ENCODE assay signal across 4 fruit fly cellular contexts in the genomic region with DNA sequence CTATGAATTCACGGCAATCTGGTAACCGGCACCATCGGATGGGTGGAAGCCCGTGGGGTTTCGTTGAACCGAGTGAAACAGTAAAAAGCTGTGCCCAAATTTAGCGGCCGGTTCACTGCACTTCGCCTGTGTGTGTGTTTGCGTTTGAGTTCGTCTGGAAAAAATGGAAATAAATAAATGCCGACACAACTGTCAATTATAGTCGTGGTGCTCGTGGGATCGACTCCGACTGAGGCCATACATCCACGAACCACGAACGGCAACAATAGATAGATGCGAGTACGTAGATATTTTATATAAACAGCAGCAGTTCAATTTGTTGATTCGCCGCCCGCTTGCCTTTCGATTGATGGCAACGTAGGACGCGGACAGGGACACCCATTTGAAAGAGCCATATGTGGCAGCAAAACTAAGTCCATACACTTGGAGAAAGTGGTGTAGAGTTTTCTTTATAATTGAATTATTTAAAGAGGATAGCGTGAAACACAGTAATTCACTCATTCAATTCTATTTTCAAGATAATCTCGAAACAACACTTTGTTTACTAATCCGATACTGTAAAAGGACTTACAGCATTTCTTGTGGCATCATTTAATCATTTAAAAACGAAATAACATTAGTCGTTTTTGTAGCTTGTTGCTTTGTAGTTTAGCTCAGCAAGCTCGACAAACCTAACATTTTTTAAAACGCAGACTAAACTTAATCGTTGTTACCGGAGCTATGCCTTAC.
A peak's percentile ranks its signal among the peaks of the same experiment; 100 is the strongest.
TF ChIP-seq lines count a peak whose summit lies in the region.

No protein-coding gene starts in this region.

- TF ChIP-seq CTCF in whole organism, embryonic (GFP tag; optimal IDR thresholded peaks at IDR 0.05; lab: Kevin White, UChicago): no peak

TF ChIP-seq in whole organism, embryonic, 481 proteins besides CTCF, POLR2A, EP300 and RAD21 (continues in another document):
- no peak for TF ChIP-seq nom (GFP tag; optimal IDR thresholded peaks at IDR 0.05; lab: Kevin White, UChicago)
- peak; percentile 54; the same call in 1 of the 4 replicates for TF ChIP-seq chinmo (GFP tag; IDR thresholded peaks at IDR 0.05; lab: Robert Waterston, UW; ENCODE audit: partially characterized antibody)
- no peak for TF ChIP-seq ind (GFP tag; optimal IDR thresholded peaks at IDR 0.05; lab: Kevin White, UChicago)
- TF ChIP-seq Jarid2 (GFP tag; optimal IDR thresholded peaks at IDR 0.05; lab: Kevin White, UChicago): no peak
- TF ChIP-seq kni (GFP tag; optimal IDR thresholded peaks at IDR 0.05; lab: Kevin White, UChicago): peak; percentile 72
- no peak for TF ChIP-seq gcm2 (GFP tag; optimal IDR thresholded peaks at IDR 0.05; lab: Kevin White, UChicago)
- TF ChIP-seq tap (tag; optimal IDR thresholded peaks at IDR 0.05; lab: Kevin White, UChicago): no peak
- TF ChIP-seq gsb (GFP tag; IDR thresholded peaks at IDR 0.05; lab: Robert Waterston, UW): no peak
- TF ChIP-seq MESR4 (GFP tag; optimal IDR thresholded peaks at IDR 0.05; lab: Kevin White, UChicago): no peak
- TF ChIP-seq bigmax (GFP tag; optimal IDR thresholded peaks at IDR 0.05; lab: Kevin White, UChicago): no peak
- peak; percentile 10 for TF ChIP-seq CG17568 (GFP tag; optimal IDR thresholded peaks at IDR 0.05; lab: Kevin White, UChicago)
- TF ChIP-seq fru (optimal IDR thresholded peaks at IDR 0.05; lab: Kevin White, UChicago): no peak
- no peak for TF ChIP-seq tin (GFP tag; optimal IDR thresholded peaks at IDR 0.05; lab: Kevin White, UChicago)
- TF ChIP-seq CG12104 (GFP tag; optimal IDR thresholded peaks at IDR 0.05; lab: Kevin White, UChicago): no peak
- TF ChIP-seq zen (tag; optimal IDR thresholded peaks at IDR 0.05; lab: Kevin White, UChicago): no peak
- TF ChIP-seq cas (GFP tag; IDR thresholded peaks at IDR 0.05; lab: Robert Waterston, UW): no peak
- TF ChIP-seq CG7372 (GFP tag; IDR thresholded peaks at IDR 0.05; lab: Robert Waterston, UW): no peak
- TF ChIP-seq CG12219 (GFP tag; optimal IDR thresholded peaks at IDR 0.05; lab: Kevin White, UChicago): peak; percentile 17
- no peak for TF ChIP-seq Sox100B (GFP tag; optimal IDR thresholded peaks at IDR 0.05; lab: Kevin White, UChicago)
- TF ChIP-seq Dbx (GFP tag; IDR thresholded peaks at IDR 0.05; lab: Robert Waterston, UW): no peak
- no peak for TF ChIP-seq CG4360 (GFP tag; IDR thresholded peaks at IDR 0.05; lab: Robert Waterston, UW)

TF ChIP-seq in whole organism, prepupa, 60 proteins besides CTCF, POLR2A, EP300 and RAD21:
- TF ChIP-seq CG7368 (GFP tag; optimal IDR thresholded peaks at IDR 0.05; lab: Kevin White, UChicago): no peak
- peak; percentile 64 for TF ChIP-seq svp (GFP tag; lab: Kevin White, UChicago)
- peak; percentile 51 for TF ChIP-seq CG32006 (GFP tag; optimal IDR thresholded peaks at IDR 0.05; lab: Kevin White, UChicago)
- TF ChIP-seq Hr39 (GFP tag; optimal IDR thresholded peaks at IDR 0.05; lab: Kevin White, UChicago): peak; percentile 8
- no peak for TF ChIP-seq CG10669 (GFP tag; optimal IDR thresholded peaks at IDR 0.05; lab: Kevin White, UChicago)
- no peak for TF ChIP-seq CG6808 (GFP tag; optimal IDR thresholded peaks at IDR 0.05; lab: Kevin White, UChicago)
- peak in 1 of 2 experiments; percentile 47 for TF ChIP-seq salr (GFP tag; optimal IDR thresholded peaks at IDR 0.05; lab: Kevin White, UChicago)
- TF ChIP-seq CG6163 (GFP tag; IDR thresholded peaks at IDR 0.05; lab: Robert Waterston, UW): 0 out of 3 replicates have a peak, but pooled peaks have one; percentile 40
- TF ChIP-seq Hr4 (GFP tag; optimal IDR thresholded peaks at IDR 0.05; lab: Kevin White, UChicago): peak; percentile 34
- peak; percentile 83 for TF ChIP-seq fkh (GFP tag; optimal IDR thresholded peaks at IDR 0.05; lab: Kevin White, UChicago)
- TF ChIP-seq CG6854 (GFP tag; optimal IDR thresholded peaks at IDR 0.05; lab: Kevin White, UChicago): peak; percentile 26
- TF ChIP-seq CG8119 (GFP tag; IDR thresholded peaks at IDR 0.05; lab: Robert Waterston, UW): peak; percentile 32; the same call in 1 of the 3 replicates
- TF ChIP-seq Met (GFP tag; optimal IDR thresholded peaks at IDR 0.05; lab: Kevin White, UChicago): no peak
- 0 out of 2 replicates have a peak, but pooled peaks have one; percentile 15 for TF ChIP-seq CG15336 (GFP tag; IDR thresholded peaks at IDR 0.05; lab: Robert Waterston, UW)

TF ChIP-seq in whole organism, pupa, 21 proteins besides CTCF, POLR2A, EP300 and RAD21:
- TF ChIP-seq CG8159 (tag; optimal IDR thresholded peaks at IDR 0.05; lab: Kevin White, UChicago) (peak; percentile 10), CG13204 (GFP tag; optimal IDR thresholded peaks at IDR 0.05; lab: Kevin White, UChicago) (no peak), Ets98B (GFP tag; IDR thresholded peaks at IDR 0.05; lab: Robert Waterston, UW) (no peak), Snoo (tag; optimal IDR thresholded peaks at IDR 0.05; lab: Kevin White, UChicago) (no peak), gl (tag; optimal IDR thresholded peaks at IDR 0.05; lab: Kevin White, UChicago) (no peak), CG9948 (tag; optimal IDR thresholded peaks at IDR 0.05; lab: Kevin White, UChicago) (peak; percentile 34), CG4496 (GFP tag; IDR thresholded peaks at IDR 0.05; lab: Robert Waterston, UW) (no peak), fd96Ca (GFP tag; IDR thresholded peaks at IDR 0.05; lab: Robert Waterston, UW) (no peak), CG8301 (tag; optimal IDR thresholded peaks at IDR 0.05; lab: Kevin White, UChicago) (no peak), CG12605 (GFP tag; IDR thresholded peaks at IDR 0.05; lab: Robert Waterston, UW) (no peak), EcR (GFP tag; optimal IDR thresholded peaks at IDR 0.05; lab: Kevin White, UChicago) (peak; percentile 79), CG17806 (tag; optimal IDR thresholded peaks at IDR 0.05; lab: Kevin White, UChicago) (no peak), Pif1B (GFP tag; optimal IDR thresholded peaks at IDR 0.05; lab: Kevin White, UChicago) (no peak), CG34367 (tag; optimal IDR thresholded peaks at IDR 0.05; lab: Kevin White, UChicago) (no peak), D1 (tag; optimal IDR thresholded peaks at IDR 0.05; lab: Kevin White, UChicago) (no peak), CG10348 (GFP tag; IDR thresholded peaks at IDR 0.05; lab: Robert Waterston, UW) (no peak), rn (GFP tag; IDR thresholded peaks at IDR 0.05; lab: Robert Waterston, UW) (no peak), CG15710 (tag; optimal IDR thresholded peaks at IDR 0.05; lab: Kevin White, UChicago) (no peak), Pif1A (GFP tag; optimal IDR thresholded peaks at IDR 0.05; lab: Kevin White, UChicago) (no peak), CG14655 (GFP tag; optimal IDR thresholded peaks at IDR 0.05; lab: Kevin White, UChicago) (peak; percentile 15), CG32121 (GFP tag; IDR thresholded peaks at IDR 0.05; lab: Robert Waterston, UW) (no peak)

TF ChIP-seq in whole organism, wandering third instar larva, 38 proteins besides CTCF, POLR2A, EP300 and RAD21:
- TF ChIP-seq fru (GFP tag; optimal IDR thresholded peaks at IDR 0.05; lab: Kevin White, UChicago) (no peak), tai (GFP tag; optimal IDR thresholded peaks at IDR 0.05; lab: Kevin White, UChicago) (no peak), sage (GFP tag; optimal IDR thresholded peaks at IDR 0.05; lab: Kevin White, UChicago) (no peak), OdsH (GFP tag; optimal IDR thresholded peaks at IDR 0.05; lab: Kevin White, UChicago) (peak; percentile 30), Rel (GFP tag; optimal IDR thresholded peaks at IDR 0.05; lab: Kevin White, UChicago) (no peak), Rel (tag; optimal IDR thresholded peaks at IDR 0.05; lab: Kevin White, UChicago) (no peak), dl (GFP tag; optimal IDR thresholded peaks at IDR 0.05; lab: Kevin White, UChicago; ENCODE audit: insufficient read depth in 1 of 2, partially characterized antibody in 2 of 2) (no peak), CG32264 (GFP tag; optimal IDR thresholded peaks at IDR 0.05; lab: Kevin White, UChicago) (no peak)
